Fruit fly (Drosophila melanogaster): ENCODE data around the gene CG34382.

The CG34382 gene

DNA sequence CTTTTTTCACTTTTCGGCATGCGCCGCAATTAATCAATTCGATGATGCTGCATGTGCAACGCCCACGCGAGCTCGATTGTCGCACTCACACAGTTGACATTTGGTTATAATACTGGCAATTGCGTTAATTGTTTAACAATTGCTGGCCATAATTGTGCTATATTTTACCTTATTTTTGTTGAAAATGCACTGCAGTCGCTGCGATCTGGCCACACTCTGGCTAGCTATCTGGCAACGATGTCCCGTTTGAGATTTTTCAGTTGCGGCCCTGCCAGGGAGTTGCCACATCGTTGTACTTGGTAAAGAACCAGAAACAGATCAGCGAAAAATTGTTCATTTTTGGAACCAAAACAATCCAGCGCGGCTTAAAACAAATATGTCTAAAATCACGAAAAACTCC is 19.6 kb downstream of the CG34382 start, which contains the start of the genes CG6707 and CG46387:
TSS of gene CG6707 (minus strand) at position 221 of the 400 bp plus-strand sequence.
TSS of gene CG46387 (plus strand) at position 272 of the 400 bp plus-strand sequence.
- TF ChIP-seq tgo (GFP tag; IDR thresholded peaks at IDR 0.05) (0 out of 3 replicates have a peak, but pooled peaks have one; percentile 25), CG31441 (GFP tag; IDR thresholded peaks at IDR 0.05) (no peak), scrt (GFP tag; optimal IDR thresholded peaks at IDR 0.05) (no peak), lmd (GFP tag; IDR thresholded peaks at IDR 0.05) (no peak), Hey (tag; optimal IDR thresholded peaks at IDR 0.05) (no peak), CG8388 (GFP tag; optimal IDR thresholded peaks at IDR 0.05) (no peak), CG31365 (tag; optimal IDR thresholded peaks at IDR 0.05) (no peak), ranshi (GFP tag; IDR thresholded peaks at IDR 0.05) (0 out of 2 replicates have a peak, but pooled peaks have one; percentile 32), CG18599 (GFP tag; optimal IDR thresholded peaks at IDR 0.05) (no peak), en (GFP tag; optimal IDR thresholded peaks at IDR 0.05) (no peak), dati (GFP tag; IDR thresholded peaks at IDR 0.05) (no peak), NfI (GFP tag; optimal IDR thresholded peaks at IDR 0.05) (peak; percentile 50), CG12104 (GFP tag; optimal IDR thresholded peaks at IDR 0.05) (no peak), salm (tag; optimal IDR thresholded peaks at IDR 0.05) (no peak), stc (GFP tag; IDR thresholded peaks at IDR 0.05) (no peak), CG16813 (GFP tag; IDR thresholded peaks at IDR 0.05; ENCODE audit: partially characterized antibody) (peak; percentile 23; the same call in 1 of the 3 replicates), cad (GFP tag; optimal IDR thresholded peaks at IDR 0.05) (no peak), BEAF-32 (GFP tag; optimal IDR thresholded peaks at IDR 0.05) (peak; percentile 38), CG8944 (GFP tag; optimal IDR thresholded peaks at IDR 0.05) (no peak), CG15073 (GFP tag; optimal IDR thresholded peaks at IDR 0.05) (no peak), CG11504 (tag; optimal IDR thresholded peaks at IDR 0.05) (no peak), CG17385 (GFP tag; optimal IDR thresholded peaks at IDR 0.05) (no peak), CG15011 (GFP tag; optimal IDR thresholded peaks at IDR 0.05) (no peak), eyg (GFP tag; optimal IDR thresholded peaks at IDR 0.05) (no peak), Drgx (GFP tag; IDR thresholded peaks at IDR 0.05) (no peak), chm (GFP tag; IDR thresholded peaks at IDR 0.05) (0 out of 2 replicates have a peak, but pooled peaks have one; percentile 30), run (tag; optimal IDR thresholded peaks at IDR 0.05) (no peak), CG10147 (GFP tag; optimal IDR thresholded peaks at IDR 0.05) (no peak), CG10431 (GFP tag; optimal IDR thresholded peaks at IDR 0.05) (no peak), CG3065 (GFP tag; optimal IDR thresholded peaks at IDR 0.05) (no peak), knrl (GFP tag; IDR thresholded peaks at IDR 0.05; ENCODE audit: partially characterized antibody) (peak; percentile 54), trem (tag; optimal IDR thresholded peaks at IDR 0.05) (peak; percentile 33), CG10543 (GFP tag; optimal IDR thresholded peaks at IDR 0.05) (peak; percentile 26), CG12659 (GFP tag; optimal IDR thresholded peaks at IDR 0.05) (peak; percentile 64), CG10366 (GFP tag; IDR thresholded peaks at IDR 0.05) (no peak), Elba2 (GFP tag; optimal IDR thresholded peaks at IDR 0.05) (peak; percentile 88), sqz (GFP tag; optimal IDR thresholded peaks at IDR 0.05) (peak; percentile 4), CG10209 (GFP tag; optimal IDR thresholded peaks at IDR 0.05) (no peak), CG12236 (GFP tag; optimal IDR thresholded peaks at IDR 0.05) (no peak), PHDP (tag; optimal IDR thresholded peaks at IDR 0.05) (no peak), HmgD (GFP tag; optimal IDR thresholded peaks at IDR 0.05) (no peak), gcm2 (GFP tag; optimal IDR thresholded peaks at IDR 0.05) (no peak), ATbp (GFP tag; optimal IDR thresholded peaks at IDR 0.05) (no peak), CG11723 (GFP tag; optimal IDR thresholded peaks at IDR 0.05) (no peak), CG17912 (GFP tag; optimal IDR thresholded peaks at IDR 0.05) (no peak), CG14860 (GFP tag; IDR thresholded peaks at IDR 0.05; ENCODE audit: partially characterized antibody) (no peak), CG3407 (GFP tag; optimal IDR thresholded peaks at IDR 0.05) (no peak), Blimp-1 (GFP tag; optimal IDR thresholded peaks at IDR 0.05) (no peak), otp (GFP tag; IDR thresholded peaks at IDR 0.05) (no peak), Meics (GFP tag; optimal IDR thresholded peaks at IDR 0.05) (no peak), pnt (GFP tag; optimal IDR thresholded peaks at IDR 0.05) (no peak)
